Fruit fly (Drosophila melanogaster) S2 (cell line): ENCODE results near the gene Mip.

Source experiments
- CG8478 ChIP-seq: fragments of >200 bp; optimal IDR thresholded peaks from 2 replicates; lab custom pipeline; 2018
- CTCF ChIP-seq, 2 experiments: fragments of >200 bp; optimal IDR thresholded peaks; 2 replicates each; lab custom pipeline; 2018

Mip gene

DNA sequence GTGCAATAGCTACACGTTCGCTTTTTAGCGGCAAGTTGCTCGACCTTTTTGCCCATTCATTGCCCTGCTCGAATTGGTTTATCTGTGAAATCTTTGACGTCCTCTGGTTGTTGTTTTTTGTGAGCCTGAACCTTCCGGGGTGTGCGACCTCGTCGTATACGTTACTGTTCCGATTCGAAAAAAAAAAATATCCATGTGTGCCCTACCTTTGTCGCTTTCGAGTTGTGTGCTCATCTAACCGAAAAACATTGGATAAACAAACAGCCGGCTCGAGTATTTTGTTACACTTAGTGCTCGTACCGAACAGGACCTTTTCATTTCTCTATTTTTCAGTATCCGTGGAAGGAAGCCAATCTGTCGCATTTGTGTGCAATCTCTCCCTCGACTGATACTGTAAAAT lies 14.6 kb upstream of the Mip start:
- TF ChIP-seq CG8478 (lab: Kevin White, UChicago) = no peak
- TF ChIP-seq CTCF (optimal IDR thresholded peaks at IDR 0.05; lab: Kevin White, UChicago) = no peak

DNA sequence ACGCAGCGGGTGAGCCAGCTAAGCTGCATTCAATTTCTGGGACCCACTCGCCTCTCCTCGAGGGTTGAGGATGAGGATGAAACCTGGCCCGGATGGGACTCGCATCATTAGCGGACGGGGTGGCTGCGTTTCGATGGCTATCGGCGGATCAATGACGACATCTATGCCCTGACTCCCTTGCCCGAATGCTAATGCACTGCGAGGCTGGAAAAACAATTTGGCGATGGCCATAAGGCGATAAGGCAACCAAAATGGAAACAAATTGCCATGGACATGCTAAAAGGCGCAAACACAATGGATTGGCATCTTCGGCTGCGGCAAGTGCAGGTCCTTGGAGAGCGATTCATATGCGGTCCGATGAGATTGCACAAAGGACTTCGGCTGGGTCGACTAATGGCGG lies 13.5 kb upstream of the Mip start:
- TF ChIP-seq CTCF (optimal IDR thresholded peaks at IDR 0.05; lab: Kevin White, UChicago) (no peak), CG8478 (lab: Kevin White, UChicago) (no peak)

DNA sequence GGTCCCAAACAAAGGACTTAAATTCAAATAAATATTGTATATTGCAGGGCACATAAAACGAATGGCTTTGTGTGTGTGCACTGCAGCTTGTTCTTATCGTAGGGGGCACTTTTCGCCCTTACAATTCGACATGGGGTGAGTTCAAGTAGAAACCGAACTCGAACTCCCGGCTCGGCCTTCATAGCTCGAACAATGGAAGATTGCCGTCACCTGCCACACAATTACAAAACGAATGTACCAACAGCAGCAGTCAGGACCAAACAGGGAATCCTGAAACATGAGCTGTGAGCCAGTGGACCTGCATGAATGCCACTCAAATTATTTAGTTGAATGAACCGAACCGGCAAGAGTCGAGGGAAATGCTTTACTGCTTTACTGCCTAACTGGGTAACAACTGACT lies 12.5 kb upstream of the Mip start:
- TF ChIP-seq CTCF (optimal IDR thresholded peaks at IDR 0.05; lab: Kevin White, UChicago) (no peak), CG8478 (lab: Kevin White, UChicago) (no peak)

DNA sequence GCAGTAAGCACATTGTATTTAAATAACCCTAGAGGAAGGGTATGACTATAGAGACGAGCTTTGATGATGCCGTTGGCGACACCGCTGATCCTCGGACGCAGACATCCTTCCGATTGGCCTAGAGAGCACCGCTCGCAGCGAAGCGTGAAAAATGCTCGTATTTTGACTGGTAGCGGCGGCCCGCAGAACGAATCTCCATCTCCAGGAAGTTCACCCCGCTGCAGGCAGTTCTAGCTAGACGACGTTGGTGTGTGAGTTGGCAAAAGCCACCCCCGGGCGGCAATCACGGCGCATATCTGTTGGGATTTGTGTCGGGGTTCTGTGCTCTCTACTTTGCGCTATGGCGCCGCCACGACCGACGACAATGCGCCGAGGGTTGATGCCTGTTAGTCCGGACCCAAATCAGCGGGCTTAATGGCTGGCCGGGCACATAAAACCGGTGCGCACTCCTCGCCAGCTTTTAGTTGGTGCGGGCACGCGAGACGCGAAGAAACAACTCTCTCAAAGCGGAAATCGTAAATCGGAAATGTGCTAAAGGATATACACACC lies 9.8 kb upstream of the Mip start, which contains the start of gene tap:
tap (plus strand) TSS at position 458 of the 549 bp plus-strand sequence.
- TF ChIP-seq CTCF (optimal IDR thresholded peaks at IDR 0.05; lab: Kevin White, UChicago) (no peak), CG8478 (lab: Kevin White, UChicago) (no peak)

DNA sequence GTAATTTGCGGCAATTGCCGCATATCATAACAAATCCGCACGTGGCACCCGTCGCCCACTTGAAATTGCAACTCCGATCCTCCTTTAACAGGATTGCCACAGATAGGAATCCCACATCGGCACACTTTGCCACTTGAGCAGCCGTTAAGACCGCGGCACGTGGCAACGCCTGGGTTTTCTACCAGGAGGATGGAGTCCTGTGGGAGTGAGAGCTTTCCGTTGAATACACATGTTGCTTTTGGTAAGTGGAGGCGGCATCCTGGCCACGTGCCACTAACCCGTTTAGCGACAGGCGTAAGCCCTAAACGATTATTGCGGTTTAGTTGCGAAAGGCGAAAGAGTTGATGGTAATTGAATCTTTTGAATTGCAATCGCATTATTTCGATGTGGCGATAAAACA lies 9.0 kb upstream of the Mip start:
- TF ChIP-seq CTCF (optimal IDR thresholded peaks at IDR 0.05; lab: Kevin White, UChicago) = no peak
- TF ChIP-seq CG8478 (lab: Kevin White, UChicago) = no peak

DNA sequence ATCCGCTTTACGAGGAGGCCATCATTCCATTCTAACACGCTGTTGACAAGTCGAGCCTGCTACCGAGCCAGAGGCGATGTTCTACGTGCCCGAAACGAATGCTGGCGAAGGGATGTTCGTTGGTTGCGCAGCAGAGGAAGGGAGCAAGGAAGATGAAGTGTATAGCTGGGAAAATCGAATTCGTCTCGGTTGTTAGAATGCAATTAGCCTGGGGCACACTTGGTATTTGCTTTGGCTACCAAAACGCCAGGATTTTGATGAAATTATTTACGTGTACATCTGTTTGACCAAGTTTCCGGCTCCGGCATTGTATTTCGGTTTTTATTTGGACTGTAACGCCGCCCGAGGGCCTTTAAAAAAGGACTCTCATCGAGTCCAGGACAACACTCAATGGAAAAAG lies 8.0 kb upstream of the Mip start:
- no peak for TF ChIP-seq CG8478 (lab: Kevin White, UChicago)
- no peak for TF ChIP-seq CTCF (optimal IDR thresholded peaks at IDR 0.05; lab: Kevin White, UChicago)

DNA sequence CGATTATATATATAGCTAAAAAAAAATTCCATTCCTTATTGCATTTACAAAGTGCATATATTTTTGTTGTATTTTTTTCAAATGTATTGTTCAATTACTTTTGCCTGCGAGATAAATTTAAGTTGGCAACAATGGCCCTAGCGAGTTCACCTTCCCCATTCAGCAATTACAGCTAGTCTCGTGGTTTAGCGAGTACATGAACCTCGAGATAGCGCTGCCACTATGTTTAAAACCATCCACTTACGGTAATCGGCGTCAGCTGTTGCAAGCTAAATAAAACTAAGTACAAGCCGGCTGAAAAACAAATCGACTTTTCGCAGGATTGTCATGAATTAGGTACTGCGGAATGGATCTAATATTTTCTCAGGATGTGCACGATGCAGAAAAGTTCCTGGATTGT lies 3.3 kb upstream of the Mip start:
- TF ChIP-seq CG8478 (lab: Kevin White, UChicago) (no peak), CTCF (optimal IDR thresholded peaks at IDR 0.05; lab: Kevin White, UChicago) (peak; percentile 54 to 70)

DNA sequence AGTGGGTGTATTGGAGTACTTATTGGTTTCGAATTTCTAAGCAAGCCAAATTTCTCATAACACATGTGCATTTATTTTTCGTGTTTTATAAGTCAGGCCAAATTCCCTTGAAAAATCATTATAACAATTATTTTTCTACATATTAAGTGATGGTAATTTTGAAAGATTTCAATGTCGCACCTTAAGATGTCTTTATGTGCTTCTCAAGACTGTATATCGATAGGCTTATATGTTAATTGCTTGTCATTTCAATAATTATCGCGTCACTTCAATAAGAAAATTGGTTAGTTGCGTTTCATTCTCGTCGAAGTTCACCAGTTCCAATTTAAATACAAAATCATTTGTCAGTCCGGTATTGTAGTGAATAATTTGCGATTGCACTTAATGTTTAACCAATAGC lies 2.1 kb upstream of the Mip start, which contains the start of gene CG7692:
CG7692 (plus strand) TSS at position 301 of the 400 bp plus-strand sequence.
- TF ChIP-seq CTCF (optimal IDR thresholded peaks at IDR 0.05; lab: Kevin White, UChicago) (no peak), CG8478 (lab: Kevin White, UChicago) (no peak)

DNA sequence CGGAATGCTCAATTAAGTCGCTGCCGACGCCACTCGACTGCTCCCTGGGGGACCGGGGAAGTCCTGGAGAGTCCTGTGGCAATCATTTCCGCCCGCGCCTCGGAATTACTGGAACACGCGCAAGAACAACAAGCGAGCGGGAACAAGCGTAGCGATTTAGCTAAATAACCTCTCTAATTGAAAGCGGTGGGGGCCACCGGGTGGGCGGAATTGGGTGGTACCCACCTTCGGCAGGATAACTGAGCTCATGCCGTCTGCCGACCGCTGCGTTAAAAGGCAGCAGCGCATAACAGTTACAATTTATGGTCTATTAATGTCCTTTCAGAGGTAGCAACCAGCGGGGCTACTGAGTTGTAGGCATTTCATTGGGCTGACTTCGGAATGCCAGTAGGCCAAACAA lies 3.1 kb downstream of the Mip start:
- TF ChIP-seq CTCF (optimal IDR thresholded peaks at IDR 0.05; lab: Kevin White, UChicago) (no peak), CG8478 (lab: Kevin White, UChicago) (no peak)

DNA sequence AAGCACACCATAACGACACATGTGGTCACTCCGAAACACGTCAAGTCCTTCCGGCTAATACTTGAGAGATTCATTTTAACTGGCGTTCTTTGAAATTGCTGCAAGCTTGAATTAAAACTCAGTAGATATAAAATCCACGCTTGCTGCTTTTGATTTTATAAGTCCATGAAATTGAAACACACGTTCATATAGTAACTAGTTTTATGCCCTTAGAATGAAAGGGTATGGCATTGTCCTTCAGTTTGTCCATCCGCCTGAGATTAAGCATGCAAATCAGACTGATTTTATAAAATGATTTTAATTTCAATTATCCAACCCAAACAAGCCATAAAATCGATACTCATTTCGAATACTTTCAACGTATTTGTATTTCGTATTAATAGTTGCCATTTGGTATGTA lies 4.9 kb downstream of the Mip start, which contains the start of gene brv2:
brv2 (minus strand) TSS at position 101 of the 400 bp plus-strand sequence.
- TF ChIP-seq CTCF (optimal IDR thresholded peaks at IDR 0.05; lab: Kevin White, UChicago) (no peak), CG8478 (lab: Kevin White, UChicago) (no peak)

DNA sequence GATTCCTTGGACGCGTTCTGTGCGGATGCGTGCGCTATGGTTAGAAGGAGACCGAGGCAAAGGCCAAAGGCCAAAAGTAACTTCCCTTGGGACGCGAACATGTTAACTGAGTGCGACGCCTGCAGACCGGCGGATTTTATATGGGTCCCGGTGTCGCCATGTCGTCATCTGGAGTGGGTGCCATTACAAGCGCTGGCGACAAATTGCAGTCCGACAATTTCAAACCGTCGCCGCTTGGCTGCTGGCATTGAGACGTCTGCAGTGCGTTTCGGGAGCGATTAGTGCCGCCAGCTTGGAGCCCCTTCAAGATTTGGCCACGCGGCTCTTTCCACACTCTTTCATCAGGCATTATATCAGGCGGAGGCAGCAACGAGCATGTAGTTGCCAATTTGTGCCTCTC lies 8.2 kb downstream of the Mip start, which contains the start of gene CG13727:
CG13727 (minus strand) TSS at position 101 of the 400 bp plus-strand sequence.
- TF ChIP-seq CG8478 (lab: Kevin White, UChicago) (no peak), CTCF (optimal IDR thresholded peaks at IDR 0.05; lab: Kevin White, UChicago) (no peak)

DNA sequence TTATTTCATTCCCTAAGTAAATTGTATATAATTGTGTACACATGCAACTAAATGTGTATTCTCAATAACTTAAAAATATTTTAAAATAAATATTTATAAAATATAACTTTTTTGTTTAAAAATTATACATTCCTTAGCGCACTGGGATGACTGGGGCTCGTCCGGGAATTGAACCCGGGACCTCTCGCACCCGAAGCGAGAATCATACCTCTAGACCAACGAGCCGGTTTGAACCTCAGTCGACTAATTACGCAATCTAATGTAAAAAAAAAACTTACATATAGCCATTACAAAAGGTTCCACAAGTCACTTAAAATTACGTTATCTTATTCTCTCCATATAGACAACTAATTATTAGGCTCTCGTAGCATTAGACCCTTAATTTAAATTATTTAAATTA lies 9.7 kb downstream of the Mip start:
- TF ChIP-seq CTCF (optimal IDR thresholded peaks at IDR 0.05; lab: Kevin White, UChicago) (no peak), CG8478 (lab: Kevin White, UChicago) (no peak)

DNA sequence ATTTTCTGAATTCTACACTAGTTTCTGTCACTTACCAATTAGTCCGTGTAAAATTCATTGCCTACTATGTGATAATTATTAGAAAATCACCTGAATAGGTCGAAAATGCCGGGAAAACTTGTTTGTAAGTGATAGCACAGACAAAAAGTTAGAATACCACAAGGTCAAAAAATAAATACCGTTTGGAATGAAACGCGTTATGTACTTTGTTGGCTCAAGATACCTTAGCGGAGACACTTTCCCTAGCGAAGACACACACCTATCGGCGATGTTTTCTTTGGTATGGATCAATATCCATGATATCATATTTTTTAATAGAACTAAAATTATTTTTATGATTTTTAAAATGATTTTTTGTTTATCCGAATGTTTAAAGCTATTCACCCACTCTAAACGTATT lies 10.3 kb downstream of the Mip start, which contains the start of gene CG6479:
CG6479 (minus strand) TSS at position 141 of the 400 bp plus-strand sequence.
- TF ChIP-seq CG8478 (lab: Kevin White, UChicago) (no peak), CTCF (optimal IDR thresholded peaks at IDR 0.05; lab: Kevin White, UChicago) (peak; percentile 29 to 65)

DNA sequence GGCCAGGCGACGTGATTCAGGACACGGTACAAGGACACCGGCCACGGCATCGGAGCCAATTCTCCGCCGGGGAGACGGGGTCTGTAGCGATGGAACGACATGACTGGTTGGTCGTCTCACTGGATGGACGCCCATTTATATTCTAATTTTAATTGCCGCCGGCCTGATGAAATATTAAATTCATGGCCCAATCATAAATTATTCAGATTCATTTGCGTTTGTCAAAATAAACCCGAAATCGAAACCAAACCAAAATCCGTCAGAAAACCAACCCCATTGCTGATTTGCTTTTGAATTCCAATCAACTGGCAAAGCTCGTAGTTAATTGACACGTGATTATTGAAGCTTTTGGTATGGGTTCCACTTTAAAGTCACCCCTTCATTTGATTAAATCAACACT lies 20.4 kb downstream of the Mip start, which contains the start of gene Or74a:
Or74a (minus strand) TSS at position 101 of the 400 bp plus-strand sequence.
- TF ChIP-seq CTCF (optimal IDR thresholded peaks at IDR 0.05; lab: Kevin White, UChicago) (no peak), CG8478 (lab: Kevin White, UChicago) (no peak)

DNA sequence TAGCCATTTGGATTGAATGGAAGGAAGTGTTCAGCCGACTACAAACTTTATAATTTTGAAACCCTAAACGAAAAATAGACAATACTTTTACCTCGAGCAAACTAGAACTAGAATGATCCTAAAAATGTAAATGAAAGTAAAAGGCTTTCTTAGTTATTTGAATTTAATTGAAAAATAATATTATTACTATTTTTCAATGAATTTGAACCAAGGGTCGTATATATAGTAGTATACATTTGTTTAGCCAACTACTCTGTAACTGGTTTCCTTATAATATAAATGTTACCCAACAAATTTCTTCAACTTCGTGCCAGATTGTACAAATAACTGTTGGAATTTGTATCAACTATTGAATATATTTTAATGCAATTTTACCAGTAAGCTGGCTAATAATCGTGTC lies 24.0 kb downstream of the Mip start, which contains the start of gene CG13725:
CG13725 (minus strand) TSS at position 101 of the 400 bp plus-strand sequence.
- TF ChIP-seq CTCF (optimal IDR thresholded peaks at IDR 0.05; lab: Kevin White, UChicago) (no peak), CG8478 (lab: Kevin White, UChicago) (no peak)

DNA sequence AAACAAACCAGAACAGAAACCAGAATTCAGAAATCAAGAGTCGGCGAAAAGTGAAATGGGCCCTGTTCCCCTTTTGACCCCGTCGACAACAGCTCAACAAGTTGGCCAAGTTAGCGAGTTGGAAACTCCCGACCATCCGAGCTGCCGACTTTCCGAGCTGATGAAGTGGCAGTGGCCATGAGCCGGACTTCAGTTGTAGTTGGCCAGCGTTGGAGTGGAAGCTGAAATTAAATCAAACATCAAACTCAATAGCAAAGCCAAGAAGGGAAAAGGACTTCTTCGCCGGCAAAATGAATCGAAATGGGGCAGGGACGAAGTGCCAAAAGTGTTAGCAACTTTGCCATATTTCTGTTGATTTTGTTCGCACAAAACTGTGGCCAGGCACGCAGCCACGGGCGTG lies 26.9 kb downstream of the Mip start, which contains the start of gene CG13724:
CG13724 (plus strand) TSS at position 301 of the 400 bp plus-strand sequence.
- TF ChIP-seq CG8478 (lab: Kevin White, UChicago) (no peak), CTCF (optimal IDR thresholded peaks at IDR 0.05; lab: Kevin White, UChicago) (no peak)
